Worm (Caenorhabditis elegans): ENCODE data around the gene C37E2.10.
A peak's percentile ranks its signal among the peaks of the same experiment; 100 is the strongest.

C37E2.10 gene

ce11 chrX:14140040-14140439 is 38.7 kb upstream of the C37E2.10 start, which contains the start of gene nkat-1:
Gene nkat-1, minus strand, starts transcription at chrX:14140140.
- TF ChIP-seq isw-1 (GFP tag; IDR thresholded peaks at IDR 0.05) = no peak
- TF ChIP-seq ztf-11 (tag; optimal IDR thresholded peaks at IDR 0.05) = no peak
- TF ChIP-seq unc-30 (tag; optimal IDR thresholded peaks at IDR 0.05) = no peak
- no peak for TF ChIP-seq lsy-2 (tag; optimal IDR thresholded peaks at IDR 0.05)
- no peak for TF ChIP-seq pax-3 (tag; optimal IDR thresholded peaks at IDR 0.05)
- no peak for TF ChIP-seq skn-1 (tag; optimal IDR thresholded peaks at IDR 0.05)
- no peak for TF ChIP-seq nhr-11 (tag; optimal IDR thresholded peaks at IDR 0.05)
- no peak for TF ChIP-seq nhr-76 (tag; optimal IDR thresholded peaks at IDR 0.05)
- no peak for TF ChIP-seq snpc-4 (tag; optimal IDR thresholded peaks at IDR 0.05)
- TF ChIP-seq lin-15B (tag; optimal IDR thresholded peaks at IDR 0.05) = no peak
- no peak for TF ChIP-seq aha-1 (tag; optimal IDR thresholded peaks at IDR 0.05)
- no peak for TF ChIP-seq aly-2 (tag; optimal IDR thresholded peaks at IDR 0.05)
- TF ChIP-seq C16A3.4 (tag; optimal IDR thresholded peaks at IDR 0.05) = no peak
- TF ChIP-seq efl-3 (GFP tag; optimal IDR thresholded peaks at IDR 0.05) = no peak
- TF ChIP-seq ets-5 (GFP tag; IDR thresholded peaks at IDR 0.05) = no peak
- no peak for TF ChIP-seq hlh-17 (GFP tag; optimal IDR thresholded peaks at IDR 0.05; ENCODE audit: borderline replicate concordance)
- TF ChIP-seq swsn-7 (tag; optimal IDR thresholded peaks at IDR 0.05) = no peak
- TF ChIP-seq ceh-8 (GFP tag; optimal IDR thresholded peaks at IDR 0.05) = no peak
- TF ChIP-seq ceh-88 (GFP tag; IDR thresholded peaks at IDR 0.05) = no peak
- TF ChIP-seq irx-1 (tag; optimal IDR thresholded peaks at IDR 0.05) = no peak

- no peak for TF ChIP-seq nhr-237 (tag; optimal IDR thresholded peaks at IDR 0.05)
- no peak for TF ChIP-seq efl-1 (optimal IDR thresholded peaks at IDR 0.05)
- TF ChIP-seq efl-1 (GFP tag; optimal IDR thresholded peaks at IDR 0.05 in 1 of 2) = peak; percentile 13 to 92
- TF ChIP-seq snpc-4 (tag; optimal IDR thresholded peaks at IDR 0.05) = no peak
- no peak for TF ChIP-seq fos-1 (tag; optimal IDR thresholded peaks at IDR 0.05)
- TF ChIP-seq ces-1 (GFP tag; optimal IDR thresholded peaks at IDR 0.05) = no peak
- no peak for TF ChIP-seq F16B12.6 (tag; optimal IDR thresholded peaks at IDR 0.05)
- TF ChIP-seq nhr-76 (tag; optimal IDR thresholded peaks at IDR 0.05) = no peak
- TF ChIP-seq nhr-84 (tag; optimal IDR thresholded peaks at IDR 0.05) = no peak
- no peak for TF ChIP-seq lsy-2 (tag; optimal IDR thresholded peaks at IDR 0.05)
- no peak for TF ChIP-seq jun-1 (tag; optimal IDR thresholded peaks at IDR 0.05)
- TF ChIP-seq fkh-10 (GFP tag; optimal IDR thresholded peaks at IDR 0.05) = no peak
- TF ChIP-seq nhr-19 (GFP tag; conservative IDR thresholded peaks at IDR 0.05) = no peak
- no peak for TF ChIP-seq C04F5.9 (tag; optimal IDR thresholded peaks at IDR 0.05)
- no peak for TF ChIP-seq lin-13 (GFP tag; optimal IDR thresholded peaks at IDR 0.05)
- no peak for TF ChIP-seq nhr-77 (tag; optimal IDR thresholded peaks at IDR 0.05)
- no peak for TF ChIP-seq ceh-8 (GFP tag; optimal IDR thresholded peaks at IDR 0.05)
- peak in 1 of 2 experiments; percentile 16 for TF ChIP-seq lin-35 (GFP tag; optimal IDR thresholded peaks at IDR 0.05)
- TF ChIP-seq ceh-88 (GFP tag; IDR thresholded peaks at IDR 0.05) = no peak
- TF ChIP-seq pax-3 (tag; optimal IDR thresholded peaks at IDR 0.05) = no peak
- peak in 1 of 3 experiments; percentile 41 for TF ChIP-seq dpl-1 (GFP tag; optimal IDR thresholded peaks at IDR 0.05)
- TF ChIP-seq nhr-28 (tag; optimal IDR thresholded peaks at IDR 0.05) = no peak
- no peak for TF ChIP-seq egl-27 (tag; optimal IDR thresholded peaks at IDR 0.05)
- no peak for TF ChIP-seq zip-4 (GFP tag; optimal IDR thresholded peaks at IDR 0.05)
- TF ChIP-seq tlp-1 (tag; optimal IDR thresholded peaks at IDR 0.05) = no peak
- TF ChIP-seq C16A3.4 (tag; optimal IDR thresholded peaks at IDR 0.05) = no peak
Observed at ce11 chrX:14141344-14141841, 37.4 kb upstream of the C37E2.10 start.

- TF ChIP-seq mep-1 (tag; optimal IDR thresholded peaks at IDR 0.05) (no peak), fkh-8 (tag; optimal IDR thresholded peaks at IDR 0.05) (no peak)
Observed at ce11 chrX:14141896-14142392, 36.8 kb upstream of the C37E2.10 start, which contains the start of gene ceh-89. Gene ceh-89, plus strand, starts transcription at chrX:14141946.

All from whole organism, L1 larva.